Worm (Caenorhabditis elegans) whole organism, L3 larva: Measurements from ENCODE around the gene C07E3.10.

Experiments
- R02D3.7 ChIP-seq: fragments of 150-350 bp; optimal IDR thresholded peaks from 2 replicates; lab custom pipeline; 2014; ENCODE audit warnings: missing biosample characterization, missing genetic modification characterization
- ZK546.5 ChIP-seq: sonication (generic microtip); optimal IDR thresholded peaks from 2 replicates; lab custom pipeline; 2017; ENCODE audit warnings: missing biosample characterization, missing genetic modification characterization
- aly-2 ChIP-seq: fragments of 150-350 bp; optimal IDR thresholded peaks from 2 replicates; lab custom pipeline; 2014; ENCODE audit warnings: missing biosample characterization, missing genetic modification characterization
- ama-1 ChIP-seq: fragments of 150-350 bp; optimal IDR thresholded peaks from 2 replicates; lab custom pipeline; 2018
- ceh-16 ChIP-seq: sonication (generic microtip); optimal IDR thresholded peaks from 2 replicates; lab custom pipeline; 2017; ENCODE audit warnings: missing biosample characterization, missing genetic modification characterization
- ceh-28 ChIP-seq: fragments of 150-350 bp; optimal IDR thresholded peaks from 2 replicates; lab custom pipeline; 2014; ENCODE audit warnings: missing biosample characterization, missing genetic modification reagents, missing genetic modification characterization
- ceh-82 ChIP-seq: fragments of 150-350 bp; optimal IDR thresholded peaks from 2 replicates; lab custom pipeline; 2014; ENCODE audit warnings: missing biosample characterization, missing genetic modification characterization
- ceh-9 ChIP-seq: sonication (generic microtip); optimal IDR thresholded peaks from 2 replicates; lab custom pipeline; 2018; ENCODE audit warnings: missing biosample characterization, missing genetic modification characterization
- daf-12 ChIP-seq: fragments of 150-350 bp; optimal IDR thresholded peaks from 2 replicates; lab custom pipeline; 2014; ENCODE audit warnings: missing biosample characterization, missing genetic modification reagents, missing genetic modification characterization
- egl-27 ChIP-seq: sonication (generic microtip); optimal IDR thresholded peaks from 4 replicates; lab custom pipeline; 2017; ENCODE audit warnings: missing biosample characterization, missing genetic modification reagents, missing genetic modification characterization
- egl-5 ChIP-seq: fragments of 150-350 bp; optimal IDR thresholded peaks from 2 replicates; lab custom pipeline; 2017; ENCODE audit warnings: missing biosample characterization, missing genetic modification reagents, missing genetic modification characterization, inconsistent platforms
- elt-1 ChIP-seq: fragments of 150-350 bp; optimal IDR thresholded peaks from 2 replicates; lab custom pipeline; 2014; ENCODE audit warnings: missing biosample characterization, missing genetic modification characterization
- elt-2 ChIP-seq: sonication (generic microtip); optimal IDR thresholded peaks from 2 replicates; lab custom pipeline; 2016; ENCODE audit warnings: missing genetic modification reagents, mild to moderate bottlenecking, missing genetic modification characterization, missing compliant biosample characterization
- elt-3 ChIP-seq, 3 experiments: fragments of 150-350 bp in 1 of 3; sonication (generic microtip) in 2 of 3; optimal IDR thresholded peaks; 2 replicates in 2 of 3; 4 replicates in 1 of 3; lab custom pipeline; 2014 to 2017; ENCODE audit warnings: missing biosample characterization in 3 of 3, missing genetic modification characterization in 3 of 3
- eor-1 ChIP-seq, 2 experiments: fragments of 150-350 bp; optimal IDR thresholded peaks; 2 replicates each; lab custom pipeline; 2014 to 2018; ENCODE audit warnings: missing biosample characterization in 2 of 2, missing genetic modification characterization in 2 of 2
- fkh-10 ChIP-seq: sonication (generic microtip); optimal IDR thresholded peaks from 2 replicates; lab custom pipeline; 2017; ENCODE audit warnings: missing biosample characterization, missing genetic modification reagents, missing genetic modification characterization
- fos-1 ChIP-seq: fragments of 150-350 bp; optimal IDR thresholded peaks from 2 replicates; lab custom pipeline; 2014; ENCODE audit warnings: missing biosample characterization, missing genetic modification characterization
- hmg-11 ChIP-seq: sonication (generic microtip); optimal IDR thresholded peaks from 2 replicates; lab custom pipeline; 2016; ENCODE audit warnings: missing genetic modification characterization, missing compliant biosample characterization
- jun-1 ChIP-seq: fragments of 150-350 bp; optimal IDR thresholded peaks from 2 replicates; lab custom pipeline; 2014; ENCODE audit warnings: missing biosample characterization, missing genetic modification reagents, missing genetic modification characterization
- lin-15B ChIP-seq: fragments of 150-350 bp; optimal IDR thresholded peaks from 2 replicates; lab custom pipeline; 2014; ENCODE audit warnings: missing biosample characterization, missing genetic modification characterization
- lin-39 ChIP-seq: fragments of 150-350 bp; optimal IDR thresholded peaks from 2 replicates; lab custom pipeline; 2018; ENCODE audit warnings: missing biosample characterization, missing genetic modification reagents, missing genetic modification characterization
- lsy-12 ChIP-seq: sonication (generic microtip); optimal IDR thresholded peaks from 2 replicates; lab custom pipeline; 2016; ENCODE audit warnings: mild to moderate bottlenecking, missing genetic modification characterization, missing compliant biosample characterization
- mdl-1 ChIP-seq: fragments of 150-350 bp; optimal IDR thresholded peaks from 2 replicates; lab custom pipeline; 2014; ENCODE audit warnings: missing biosample characterization, missing genetic modification characterization
- mml-1 ChIP-seq: fragments of 150-350 bp; sonication (generic microtip); optimal IDR thresholded peaks from 3 replicates; lab custom pipeline; 2014; ENCODE audit warnings: missing biosample characterization, missing genetic modification characterization
- nfya-1 ChIP-seq: sonication (generic microtip); optimal IDR thresholded peaks from 2 replicates; lab custom pipeline; 2017; ENCODE audit warnings: missing genetic modification characterization, mild to moderate bottlenecking, missing compliant biosample characterization, antibody characterized with exemption, moderate library complexity; ENCODE audit not compliant: insufficient read depth
- nhr-11 ChIP-seq: fragments of 150-350 bp; optimal IDR thresholded peaks from 2 replicates; lab custom pipeline; 2014; ENCODE audit warnings: missing biosample characterization, missing genetic modification characterization
- nhr-12 ChIP-seq: fragments of 150-350 bp; optimal IDR thresholded peaks from 2 replicates; lab custom pipeline; 2014; ENCODE audit warnings: missing biosample characterization, missing genetic modification characterization
- nhr-23 ChIP-seq: fragments of 150-350 bp; optimal IDR thresholded peaks from 2 replicates; lab custom pipeline; 2014; ENCODE audit warnings: missing biosample characterization, missing genetic modification reagents, missing genetic modification characterization
- nhr-237 ChIP-seq: fragments of 150-350 bp; optimal IDR thresholded peaks from 2 replicates; lab custom pipeline; 2014; ENCODE audit warnings: missing biosample characterization, missing genetic modification characterization
- nhr-25 ChIP-seq: sonication (generic microtip); optimal IDR thresholded peaks from 2 replicates; lab custom pipeline; 2017; ENCODE audit warnings: missing biosample characterization, missing genetic modification characterization
- nhr-43 ChIP-seq: sonication (generic microtip); optimal IDR thresholded peaks from 2 replicates; lab custom pipeline; 2016; ENCODE audit warnings: mild to moderate bottlenecking, missing genetic modification characterization, missing compliant biosample characterization; ENCODE audit not compliant: poor library complexity, severe bottlenecking
- nhr-67 ChIP-seq: fragments of 150-350 bp; optimal IDR thresholded peaks from 2 replicates; lab custom pipeline; 2014; ENCODE audit warnings: missing biosample characterization, missing genetic modification characterization
- pha-4 ChIP-seq: fragments of 150-350 bp; optimal IDR thresholded peaks from 2 replicates; lab custom pipeline; 2014; ENCODE audit warnings: missing biosample characterization, missing genetic modification reagents, missing genetic modification characterization
- sea-2 ChIP-seq: fragments of 150-350 bp; sonication (generic microtip); optimal IDR thresholded peaks from 4 replicates; lab custom pipeline; 2014; ENCODE audit warnings: missing biosample characterization, missing genetic modification reagents, missing genetic modification characterization
- skn-1 ChIP-seq: fragments of 150-350 bp; optimal IDR thresholded peaks from 2 replicates; lab custom pipeline; 2014; ENCODE audit warnings: missing biosample characterization, missing genetic modification characterization
- snpc-4 ChIP-seq: fragments of 150-350 bp; optimal IDR thresholded peaks from 2 replicates; lab custom pipeline; 2014; ENCODE audit warnings: missing biosample characterization, missing genetic modification characterization
- unc-39 ChIP-seq: sonication (generic microtip); optimal IDR thresholded peaks from 4 replicates; lab custom pipeline; 2017; ENCODE audit warnings: missing biosample characterization, missing genetic modification characterization

C07E3.10 gene

DNA sequence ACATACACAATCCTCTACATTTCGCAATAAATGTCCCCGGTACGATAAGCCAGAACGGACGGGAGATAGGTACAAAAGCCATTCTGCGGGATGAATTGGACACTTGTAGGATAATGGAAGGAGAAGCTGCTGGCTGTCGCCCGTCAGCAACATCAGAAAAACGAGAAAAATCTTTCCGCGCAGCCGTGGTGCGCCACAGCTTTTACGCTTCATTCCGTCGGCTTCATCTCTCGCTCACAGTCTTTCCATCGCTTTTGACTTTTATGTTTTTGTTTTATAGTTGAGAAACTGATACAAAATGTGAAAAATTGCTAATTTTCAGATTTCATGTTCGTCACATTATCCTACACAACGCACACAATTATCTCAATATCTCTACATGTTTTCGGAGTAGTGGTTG lies at the start of gene C07E3.10:
Gene C07E3.10 (plus strand): TSS at position 301 of the 400 bp plus-strand sequence.
- TF ChIP-seq egl-5 (no peak), lin-15B (tag; lab: Kevin White, UChicago) (no peak), sea-2 (GFP tag; lab: Kevin White, UChicago) (no peak), nhr-237 (tag; lab: Kevin White, UChicago) (no peak), ZK546.5 (tag; lab: Kevin White, UChicago) (no peak), fos-1 (tag; lab: Kevin White, UChicago) (no peak)

DNA sequence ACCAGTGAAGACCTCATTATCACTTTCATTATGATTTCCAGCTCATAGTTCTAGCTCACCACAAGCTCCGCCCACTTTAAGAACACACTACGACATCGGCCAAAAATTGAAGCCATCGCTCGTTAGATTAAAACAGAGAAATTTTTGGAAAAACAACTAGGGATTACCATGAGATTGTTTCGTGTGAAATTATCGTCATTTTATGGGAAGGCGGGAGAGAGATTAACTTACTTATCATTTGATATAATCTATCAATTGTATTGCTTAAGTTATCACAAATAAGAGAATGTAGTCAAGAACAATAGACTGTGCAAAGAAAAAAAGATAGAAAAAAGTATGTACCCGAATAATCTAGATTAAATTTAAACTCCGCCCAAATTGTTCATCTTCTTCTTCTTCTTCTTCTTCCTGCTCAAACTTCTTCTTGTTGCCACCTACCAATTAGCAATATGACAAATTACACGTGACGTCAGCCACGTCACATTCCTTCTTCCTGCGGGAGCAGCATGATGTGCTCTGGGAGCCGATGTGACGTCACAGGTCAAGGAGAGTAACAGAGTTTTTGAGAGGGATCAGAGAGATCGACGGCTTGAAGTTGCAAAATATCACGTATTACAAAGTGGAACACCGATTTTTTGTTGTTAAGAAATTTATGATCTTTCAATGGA lies 46.0 kb upstream of the C07E3.10 start, which contains the start of gene nep-26:
Gene nep-26 (minus strand): TSS at position 51 of the 668 bp plus-strand sequence.
- peak; percentile 36 for TF ChIP-seq egl-5
- TF ChIP-seq skn-1 (tag; lab: Kevin White, UChicago) = no peak
- peak; percentile 60 for TF ChIP-seq nfya-1 (tag; lab: Kevin White, UChicago)
- no peak for TF ChIP-seq ceh-82
- no peak for TF ChIP-seq pha-4 (tag; lab: Kevin White, UChicago)
- TF ChIP-seq lin-39 (tag; lab: Kevin White, UChicago) = peak; percentile 42
- TF ChIP-seq, all 47 proteins: peak for 3

DNA sequence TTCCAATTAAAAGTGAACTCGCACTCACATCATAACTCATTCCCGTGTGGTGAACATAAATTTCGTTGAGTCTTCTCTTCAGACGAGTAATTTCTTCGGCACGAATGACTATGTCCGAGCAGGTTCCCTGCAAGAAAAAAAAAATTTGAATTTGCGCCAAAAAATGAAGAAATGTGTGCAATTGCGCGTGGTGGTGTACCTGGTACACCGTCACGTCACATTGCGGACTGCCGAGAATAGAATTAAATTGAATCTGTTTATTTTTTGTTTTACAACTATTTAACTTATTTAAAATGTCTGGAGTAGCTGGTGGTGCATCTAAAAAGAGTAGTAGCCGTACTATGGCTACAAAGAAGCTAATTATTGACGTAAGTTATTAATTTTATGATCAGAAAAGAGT lies 45.2 kb upstream of the C07E3.10 start, which contains the start of gene mdt-22:
Gene mdt-22 (plus strand): TSS at position 263 of the 400 bp plus-strand sequence.
- TF ChIP-seq pha-4 (tag; lab: Kevin White, UChicago) (peak; percentile 81), ZK546.5 (tag; lab: Kevin White, UChicago) (no peak), elt-3 (tag; optimal IDR thresholded peaks at IDR 0.05; lab: Kevin White, UChicago) (no peak), R02D3.7 (tag; lab: Kevin White, UChicago) (peak; percentile 73), lin-15B (tag; lab: Kevin White, UChicago) (peak; percentile 81), nhr-12 (tag; lab: Kevin White, UChicago) (no peak), fkh-10 (peak; percentile 30), eor-1 (tag; optimal IDR thresholded peaks at IDR 0.05; lab: Kevin White, UChicago) (no peak), nhr-11 (no peak), elt-2 (peak; percentile 55), ceh-9 (tag; lab: Kevin White, UChicago) (no peak), daf-12 (tag; lab: Kevin White, UChicago) (no peak), nhr-25 (tag; lab: Kevin White, UChicago) (peak; percentile 52), nhr-43 (peak; percentile 41), skn-1 (tag; lab: Kevin White, UChicago) (peak; percentile 29), egl-5 (peak; percentile 63), ceh-28 (tag; lab: Kevin White, UChicago) (peak; percentile 25), nhr-23 (tag; lab: Kevin White, UChicago) (peak; percentile 61), nhr-67 (tag; lab: Kevin White, UChicago) (no peak), unc-39 (tag; lab: Kevin White, UChicago) (no peak), lsy-12 (tag; lab: Kevin White, UChicago) (peak; percentile 56), aly-2 (tag; lab: Kevin White, UChicago) (no peak), nfya-1 (tag; lab: Kevin White, UChicago) (peak; percentile 75), ceh-82 (peak; percentile 51), mml-1 (tag; lab: Kevin White, UChicago) (no peak), elt-1 (tag; lab: Kevin White, UChicago) (no peak), ama-1 (lab: Kevin White, UChicago) (peak; percentile 62), jun-1 (tag; lab: Kevin White, UChicago) (peak; percentile 58), egl-27 (peak; percentile 17), nhr-237 (tag; lab: Kevin White, UChicago) (no peak), hmg-11 (tag; lab: Kevin White, UChicago) (peak; percentile 93), snpc-4 (tag; lab: Kevin White, UChicago) (peak; percentile 2), ceh-16 (tag; lab: Kevin White, UChicago) (no peak), mdl-1 (tag; lab: Kevin White, UChicago) (no peak)
